Fruit fly (Drosophila melanogaster): ENCODE measurements around the gene CG42713.

CG42713 gene

DNA sequence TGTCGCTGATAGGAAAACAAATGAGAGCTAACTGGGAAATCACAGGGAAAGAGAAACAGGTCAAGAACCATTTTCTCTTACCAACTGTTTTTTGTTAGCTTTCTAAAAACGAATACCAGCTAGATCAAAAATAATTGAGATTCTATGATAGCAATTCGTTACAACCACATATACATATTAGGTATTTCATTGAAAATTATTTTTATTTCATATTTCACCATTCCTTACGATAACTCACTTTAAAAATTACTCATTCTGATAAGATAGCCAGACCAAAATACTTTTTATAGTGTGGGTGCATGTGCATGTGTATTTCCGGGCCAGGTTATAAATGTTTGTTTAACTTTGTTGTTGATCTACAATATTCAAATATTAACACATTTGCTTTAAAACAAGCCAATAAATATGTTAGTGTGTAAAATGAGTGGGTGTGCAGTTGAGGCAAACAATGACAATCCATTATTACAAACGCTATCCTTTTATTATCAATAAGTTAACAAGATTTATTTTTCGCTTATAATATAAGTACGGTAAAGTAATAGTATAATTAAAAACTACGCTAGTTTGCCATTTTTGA lies 46.7 kb downstream of the CG42713 start (continued):
- TF ChIP-seq CG1024 (GFP tag; IDR thresholded peaks at IDR 0.05) (no peak), cg (GFP tag; optimal IDR thresholded peaks at IDR 0.05) (peak; percentile 19), Xrp1 (GFP tag; IDR thresholded peaks at IDR 0.05) (no peak), Dref (GFP tag; IDR thresholded peaks at IDR 0.05) (no peak), CG10209 (GFP tag; optimal IDR thresholded peaks at IDR 0.05) (peak; percentile 5), pum (GFP tag; optimal IDR thresholded peaks at IDR 0.05) (no peak), MTF-1 (GFP tag; optimal IDR thresholded peaks at IDR 0.05; ENCODE audit: borderline replicate concordance) (peak; percentile 53), stwl (tag; optimal IDR thresholded peaks at IDR 0.05) (no peak), br (optimal IDR thresholded peaks at IDR 0.05) (no peak), Abd-B (GFP tag; optimal IDR thresholded peaks at IDR 0.05) (no peak), scrt (GFP tag; optimal IDR thresholded peaks at IDR 0.05) (no peak), Bdp1 (GFP tag; optimal IDR thresholded peaks at IDR 0.05) (no peak), CG17328 (GFP tag; IDR thresholded peaks at IDR 0.05) (no peak), E2f1 (GFP tag; IDR thresholded peaks at IDR 0.05) (no peak), da (GFP tag; optimal IDR thresholded peaks at IDR 0.05) (no peak), mirr (GFP tag; optimal IDR thresholded peaks at IDR 0.05) (peak; percentile 21), dmrt99B (tag; optimal IDR thresholded peaks at IDR 0.05) (peak; percentile 33), CG14710 (tag; optimal IDR thresholded peaks at IDR 0.05) (no peak), Ada2b (GFP tag; IDR thresholded peaks at IDR 0.05) (no peak), salm (tag; optimal IDR thresholded peaks at IDR 0.05) (peak; percentile 47), Dip3 (GFP tag; optimal IDR thresholded peaks at IDR 0.05) (no peak), CG8281 (tag; optimal IDR thresholded peaks at IDR 0.05) (peak; percentile 73), wek (GFP tag; optimal IDR thresholded peaks at IDR 0.05) (peak; percentile 72), nerfin-1 (tag; optimal IDR thresholded peaks at IDR 0.05) (peak; percentile 37), Lim3 (GFP tag; IDR thresholded peaks at IDR 0.05) (no peak), Doc3 (GFP tag; IDR thresholded peaks at IDR 0.05; ENCODE audit: partially characterized antibody) (no peak), Ravus (GFP tag; IDR thresholded peaks at IDR 0.05) (no peak), CG7786 (GFP tag; optimal IDR thresholded peaks at IDR 0.05) (no peak), CG32772 (GFP tag; IDR thresholded peaks at IDR 0.05) (no peak), CG6813 (GFP tag; optimal IDR thresholded peaks at IDR 0.05) (peak; percentile 27), grau (tag; optimal IDR thresholded peaks at IDR 0.05) (peak; percentile 1), gsb (GFP tag; IDR thresholded peaks at IDR 0.05) (no peak), CG18011 (GFP tag; optimal IDR thresholded peaks at IDR 0.05) (no peak), CG11456 (GFP tag; IDR thresholded peaks at IDR 0.05) (no peak), gcm (GFP tag; optimal IDR thresholded peaks at IDR 0.05) (no peak), schlank (tag; optimal IDR thresholded peaks at IDR 0.05) (no peak), CG1647 (GFP tag; optimal IDR thresholded peaks at IDR 0.05) (no peak), CG12299 (tag; optimal IDR thresholded peaks at IDR 0.05) (peak; percentile 59), Eip74EF (GFP tag; optimal IDR thresholded peaks at IDR 0.05) (peak in 1 of 2 experiments; percentile 60), CG30431 (GFP tag; optimal IDR thresholded peaks at IDR 0.05) (no peak), ranshi (GFP tag; IDR thresholded peaks at IDR 0.05) (no peak), CG9215 (GFP tag; IDR thresholded peaks at IDR 0.05) (no peak), CG14667 (GFP tag; IDR thresholded peaks at IDR 0.05) (no peak), exex (tag; optimal IDR thresholded peaks at IDR 0.05) (peak; percentile 28), CG4820 (GFP tag; optimal IDR thresholded peaks at IDR 0.05) (no peak), CG15269 (tag; optimal IDR thresholded peaks at IDR 0.05) (peak; percentile 56), ftz-f1 (GFP tag; optimal IDR thresholded peaks at IDR 0.05) (no peak)

Measured in whole organism, embryonic.